Fruit fly (Drosophila melanogaster) whole organism: Measurements from ENCODE around the gene Sec13.

ENCODE experiments used
- CG8478 ChIP-seq: fragments of >200 bp; optimal IDR thresholded peaks from 2 replicates; lab custom pipeline; 2018; ENCODE audit warnings: inconsistent platforms
- Dll ChIP-seq: fragments of >200 bp; optimal IDR thresholded peaks from 2 replicates; lab custom pipeline; 2017
- EcR ChIP-seq, 2 experiments: fragments of >200 bp; optimal IDR thresholded peaks; 2 replicates each; lab custom pipeline; 2017; ENCODE audit warnings: missing biosample characterization in 2 of 2, missing genetic modification characterization in 2 of 2, missing genetic modification reagents in 2 of 2
- psq ChIP-seq: fragments of >200 bp; optimal IDR thresholded peaks from 2 replicates; lab custom pipeline; 2017

DNA sequence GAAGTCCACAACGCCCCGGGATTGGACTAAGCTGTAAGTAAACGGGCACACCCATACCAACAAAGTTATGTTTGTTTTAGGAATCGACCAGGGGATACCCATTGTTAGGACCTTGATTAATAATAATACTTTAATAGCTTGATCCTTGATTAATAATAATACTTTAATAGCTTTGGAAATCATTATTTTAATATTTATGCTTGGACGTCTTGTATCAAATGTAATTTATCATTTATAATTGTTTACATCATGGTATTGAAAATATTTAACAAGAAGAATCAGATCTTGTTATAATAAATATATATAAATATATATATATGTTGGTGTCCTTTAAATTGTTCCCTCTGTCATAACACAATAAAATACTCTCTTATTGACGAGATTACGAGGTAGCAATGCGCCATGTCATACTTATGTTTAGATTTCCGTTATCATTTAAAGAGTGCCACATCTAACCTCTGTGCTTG lies 875 bp downstream of the Sec13 start:
- TF ChIP-seq EcR (GFP tag; optimal IDR thresholded peaks at IDR 0.05; lab: Kevin White, UChicago) (no peak), Dll (lab: Kevin White, UChicago) (no peak), CG8478 (lab: Kevin White, UChicago) (no peak), psq (lab: Kevin White, UChicago) (no peak)
